Fruit fly (Drosophila melanogaster) whole organism, embryonic: Measurements from ENCODE around the gene CG15011.

ENCODE experiments used
- Awh ChIP-seq: fragments of 200-800 bp; sonication (Bioruptor generic); IDR thresholded peaks from 2 replicates; pipeline ENCODE4, ENCODE4 v1.3.6; 2022; ENCODE audit warnings: missing biosample characterization, missing genetic modification characterization
- CG10979 ChIP-seq: fragments of 200-800 bp; sonication (Bioruptor generic); optimal IDR thresholded peaks from 2 replicates; lab custom pipeline; 2018; ENCODE audit warnings: missing biosample characterization, mild to moderate bottlenecking, missing genetic modification characterization, moderate library complexity
- CG11504 ChIP-seq: fragments of 200-800 bp; sonication (Bioruptor generic); optimal IDR thresholded peaks from 3 replicates; lab custom pipeline; 2019; ENCODE audit warnings: missing biosample characterization, mild to moderate bottlenecking, missing genetic modification characterization, moderate library complexity
- CG12942 ChIP-seq: fragments of 200-800 bp; sonication (Bioruptor generic); optimal IDR thresholded peaks from 3 replicates; lab custom pipeline; 2016; ENCODE audit warnings: missing biosample characterization, missing genetic modification characterization
- CG14050 ChIP-seq: fragments of 200-800 bp; sonication (Bioruptor generic); IDR thresholded peaks from 3 replicates; pipeline ENCODE4 v1.3.6; 2022; ENCODE audit warnings: missing biosample characterization, missing genetic modification characterization
- CG18599 ChIP-seq: fragments of 200-800 bp; sonication (Bioruptor generic); optimal IDR thresholded peaks from 3 replicates; lab custom pipeline; 2017; ENCODE audit warnings: missing biosample characterization, missing genetic modification characterization, mild to moderate bottlenecking, moderate library complexity, missing genetic modification reagents
- CG18619 ChIP-seq: fragments of 200-800 bp; sonication (Bioruptor generic); optimal IDR thresholded peaks from 3 replicates; lab custom pipeline; 2017; ENCODE audit warnings: missing biosample characterization, mild to moderate bottlenecking, missing genetic modification characterization
- CG18764 ChIP-seq: fragments of 200-800 bp; sonication (Bioruptor generic); optimal IDR thresholded peaks from 3 replicates; lab custom pipeline; 2016; ENCODE audit warnings: missing biosample characterization, missing genetic modification characterization
- CG2129 ChIP-seq: fragments of 200-800 bp; sonication (Bioruptor generic); IDR thresholded peaks from 2 replicates; pipeline ENCODE4 v1.3.6; 2022; ENCODE audit warnings: missing biosample characterization, missing genetic modification characterization; ENCODE audit not compliant: partially characterized antibody
- CG2202 ChIP-seq: fragments of 200-800 bp; sonication (Bioruptor generic); optimal IDR thresholded peaks from 2 replicates; lab custom pipeline; 2018; ENCODE audit warnings: missing biosample characterization, mild to moderate bottlenecking, missing genetic modification characterization
- CG2678 ChIP-seq: fragments of 200-800 bp; sonication (Bioruptor generic); optimal IDR thresholded peaks from 3 replicates; lab custom pipeline; 2019; ENCODE audit warnings: missing biosample characterization, mild to moderate bottlenecking, missing genetic modification characterization, moderate library complexity
- CG30403 ChIP-seq: fragments of 200-800 bp; sonication (Bioruptor generic); optimal IDR thresholded peaks from 3 replicates; lab custom pipeline; 2016; ENCODE audit warnings: missing biosample characterization, missing genetic modification characterization
- CG32772 ChIP-seq: fragments of 200-800 bp; sonication (Bioruptor generic); IDR thresholded peaks from 2 replicates; pipeline ENCODE4 v1.3.6; 2022; ENCODE audit warnings: missing biosample characterization, missing genetic modification characterization
- CG6254 ChIP-seq: fragments of 200-800 bp; sonication (Bioruptor generic); optimal IDR thresholded peaks from 3 replicates; lab custom pipeline; 2017; ENCODE audit warnings: mild to moderate bottlenecking, missing biosample characterization, missing genetic modification reagents, missing genetic modification characterization
- CG6854 ChIP-seq: fragments of 200-800 bp; sonication (Bioruptor generic); optimal IDR thresholded peaks from 3 replicates; lab custom pipeline; 2017; ENCODE audit warnings: missing biosample characterization, mild to moderate bottlenecking, missing genetic modification characterization
- CG7556 ChIP-seq: fragments of 200-800 bp; sonication (Bioruptor generic); optimal IDR thresholded peaks from 2 replicates; lab custom pipeline; 2017; ENCODE audit warnings: missing biosample characterization, mild to moderate bottlenecking, missing genetic modification characterization
- CG7839 ChIP-seq: fragments of 200-800 bp; sonication (Bioruptor generic); optimal IDR thresholded peaks from 3 replicates; lab custom pipeline; 2018; ENCODE audit warnings: missing biosample characterization, mild to moderate bottlenecking, missing genetic modification characterization, moderate library complexity
- CG9437 ChIP-seq: fragments of 200-800 bp; sonication (Bioruptor generic); optimal IDR thresholded peaks from 2 replicates; lab custom pipeline; 2018; ENCODE audit warnings: missing biosample characterization, mild to moderate bottlenecking, missing genetic modification characterization
- CoRest ChIP-seq: fragments of 200-800 bp; sonication (Bioruptor generic); optimal IDR thresholded peaks from 3 replicates; lab custom pipeline; 2018; ENCODE audit warnings: missing biosample characterization, mild to moderate bottlenecking, missing genetic modification characterization, moderate library complexity
- D ChIP-seq, 2 experiments: fragments of 200-800 bp in 1 of 2; fragments of >200 bp in 1 of 2; sonication (Bioruptor generic) in 1 of 2; optimal IDR thresholded peaks; 2 replicates in 1 of 2; 3 replicates in 1 of 2; lab custom pipeline; 2017; ENCODE audit warnings: mild to moderate bottlenecking in 1 of 2, missing biosample characterization in 1 of 2, missing genetic modification characterization in 1 of 2, missing genetic modification reagents in 1 of 2
- D19B ChIP-seq: fragments of 200-800 bp; sonication (Bioruptor generic); optimal IDR thresholded peaks from 2 replicates; lab custom pipeline; 2017; ENCODE audit warnings: missing biosample characterization, mild to moderate bottlenecking, missing genetic modification characterization
- Hr51 ChIP-seq, 2 experiments: fragments of 200-800 bp; sonication (Bioruptor generic); optimal IDR thresholded peaks; 2 replicates in 1 of 2; 3 replicates in 1 of 2; lab custom pipeline; 2016 to 2018; ENCODE audit warnings: missing biosample characterization in 2 of 2, missing genetic modification characterization in 2 of 2, mild to moderate bottlenecking in 1 of 2, moderate library complexity in 1 of 2
- Max ChIP-seq: fragments of 200-800 bp; sonication (Bioruptor generic); optimal IDR thresholded peaks from 2 replicates; lab custom pipeline; 2016; ENCODE audit warnings: missing biosample characterization, mild to moderate bottlenecking, missing genetic modification characterization
- Med ChIP-seq: fragments of 200-800 bp; sonication (Bioruptor generic); peaks from one replicate; lab custom pipeline; 2016; ENCODE audit warnings: missing biosample characterization, missing genetic modification characterization, mild to moderate bottlenecking, inconsistent platforms, moderate library complexity
- Nf-YA ChIP-seq: fragments of 200-800 bp; sonication (Bioruptor generic); IDR thresholded peaks from 2 replicates; pipeline ENCODE4 v1.3.6; 2022; ENCODE audit warnings: missing biosample characterization, missing genetic modification characterization
- Nf-YC ChIP-seq: fragments of 200-800 bp; optimal IDR thresholded peaks from 3 replicates; lab custom pipeline; 2019; ENCODE audit warnings: missing biosample characterization, mild to moderate bottlenecking, missing genetic modification characterization, moderate library complexity
- Oli ChIP-seq: fragments of 200-800 bp; sonication (Bioruptor generic); optimal IDR thresholded peaks from 2 replicates; lab custom pipeline; 2018; ENCODE audit warnings: missing biosample characterization, mild to moderate bottlenecking, missing genetic modification characterization, moderate library complexity
- PHDP ChIP-seq: fragments of 200-800 bp; sonication (Bioruptor generic); optimal IDR thresholded peaks from 3 replicates; lab custom pipeline; 2018; ENCODE audit warnings: missing biosample characterization, mild to moderate bottlenecking, missing genetic modification characterization, moderate library complexity
- Ssrp ChIP-seq: fragments of 200-800 bp; sonication (Bioruptor generic); optimal IDR thresholded peaks from 2 replicates; lab custom pipeline; 2018; ENCODE audit warnings: missing biosample characterization, mild to moderate bottlenecking, missing genetic modification characterization, moderate library complexity
- Trl ChIP-seq, 3 experiments: fragments of >200 bp in 2 of 3; fragments of 200-800 bp in 1 of 3; sonication (Bioruptor generic) in 1 of 3; optimal IDR thresholded peaks; 2 replicates in 1 of 3; 3 replicates in 2 of 3; lab custom pipeline; 2016 to 2017; ENCODE audit warnings: missing biosample characterization in 1 of 3, missing genetic modification characterization in 1 of 3
- YL-1 ChIP-seq: fragments of 200-800 bp; sonication (Bioruptor generic); optimal IDR thresholded peaks from 3 replicates; lab custom pipeline; 2017; ENCODE audit warnings: missing biosample characterization, mild to moderate bottlenecking, missing genetic modification characterization
- abd-A ChIP-seq: fragments of 200-800 bp; sonication (Bioruptor generic); optimal IDR thresholded peaks from 3 replicates; lab custom pipeline; 2019; ENCODE audit warnings: missing biosample characterization, mild to moderate bottlenecking, missing genetic modification characterization, moderate library complexity
- aop ChIP-seq: fragments of 200-800 bp; sonication (Bioruptor generic); IDR thresholded peaks from 2 replicates; pipeline ENCODE4 v1.3.6; 2022; ENCODE audit warnings: missing biosample characterization, missing genetic modification characterization
- chif ChIP-seq, 2 experiments: fragments of 200-800 bp; sonication (Bioruptor generic); optimal IDR thresholded peaks; 3 replicates each; lab custom pipeline; 2016; ENCODE audit warnings: missing biosample characterization in 2 of 2, missing genetic modification characterization in 2 of 2
- fd96Cb ChIP-seq: fragments of 200-800 bp; sonication (Bioruptor generic); optimal IDR thresholded peaks from 2 replicates; lab custom pipeline; 2018; ENCODE audit warnings: missing biosample characterization, mild to moderate bottlenecking, missing genetic modification characterization, moderate library complexity
- gem ChIP-seq: fragments of 200-800 bp; sonication (Bioruptor generic); optimal IDR thresholded peaks from 2 replicates; lab custom pipeline; 2019; ENCODE audit warnings: missing biosample characterization, mild to moderate bottlenecking, missing genetic modification characterization, moderate library complexity
- gsb-n ChIP-seq: fragments of 200-800 bp; sonication (Bioruptor generic); optimal IDR thresholded peaks from 3 replicates; lab custom pipeline; 2018; ENCODE audit warnings: missing biosample characterization, mild to moderate bottlenecking, missing genetic modification characterization
- hbn ChIP-seq: fragments of 200-800 bp; sonication (Bioruptor generic); IDR thresholded peaks from 2 replicates; pipeline ENCODE4 v1.3.6; 2022; ENCODE audit warnings: missing biosample characterization, missing genetic modification characterization; ENCODE audit not compliant: partially characterized antibody
- lola ChIP-seq, 3 experiments: fragments of >200 bp in 2 of 3; fragments of 200-800 bp in 1 of 3; sonication (Bioruptor generic) in 1 of 3; optimal IDR thresholded peaks; 2 replicates each; lab custom pipeline; 2017 to 2019; ENCODE audit warnings: missing biosample characterization in 3 of 3, missing genetic modification characterization in 3 of 3, mild to moderate bottlenecking in 1 of 3, moderate library complexity in 1 of 3
- onecut ChIP-seq: fragments of 200-800 bp; sonication (Bioruptor generic); IDR thresholded peaks from 2 replicates; pipeline ENCODE4 v1.3.6; 2022; ENCODE audit warnings: missing biosample characterization, missing genetic modification characterization
- org-1 ChIP-seq: fragments of 200-800 bp; sonication (Bioruptor generic); optimal IDR thresholded peaks from 2 replicates; lab custom pipeline; 2017; ENCODE audit warnings: missing biosample characterization, missing genetic modification characterization
- phol ChIP-seq: fragments of 200-800 bp; sonication (Bioruptor generic); optimal IDR thresholded peaks from 3 replicates; lab custom pipeline; 2018; ENCODE audit warnings: missing biosample characterization, mild to moderate bottlenecking, missing genetic modification characterization, moderate library complexity
- sr ChIP-seq: fragments of 200-800 bp; sonication (Bioruptor generic); IDR thresholded peaks from 3 replicates; pipeline ENCODE4 v1.3.6; 2022; ENCODE audit warnings: missing biosample characterization, missing genetic modification characterization
- zfh2 ChIP-seq: fragments of 200-800 bp; sonication (Bioruptor generic); optimal IDR thresholded peaks from 2 replicates; lab custom pipeline; 2016; ENCODE audit warnings: missing biosample characterization, missing genetic modification characterization

CG15011 gene

dm6 chr3L:4233603-4234277 lies 25.2 kb downstream of the CG15011 start (continued):
- TF ChIP-seq CG2129 (GFP tag; lab: Robert Waterston, UW) (no peak), Awh (GFP tag; lab: Robert Waterston, UW) (no peak), sr (GFP tag; lab: Robert Waterston, UW) (no peak), CG32772 (no peak), abd-A (tag; lab: Kevin White, UChicago) (peak; percentile 28), CG12942 (GFP tag; lab: Kevin White, UChicago) (no peak), Med (GFP tag; lab: Kevin White, UChicago) (peak; percentile 54), YL-1 (GFP tag; lab: Kevin White, UChicago) (no peak), Max (GFP tag; lab: Kevin White, UChicago) (no peak), Nf-YC (peak; percentile 45), D (optimal IDR thresholded peaks at IDR 0.05; lab: Kevin White, UChicago) (peak; percentile 43), D (GFP tag; optimal IDR thresholded peaks at IDR 0.05; lab: Kevin White, UChicago) (no peak), onecut (GFP tag; lab: Robert Waterston, UW) (peak; percentile 65), Trl (optimal IDR thresholded peaks at IDR 0.05; lab: Kevin White, UChicago) (peak; percentile 54 to 69), Trl (GFP tag; optimal IDR thresholded peaks at IDR 0.05; lab: Kevin White, UChicago) (no peak), CG6854 (GFP tag; lab: Kevin White, UChicago) (no peak)
- TF ChIP-seq, all 482 proteins: peak for 20

dm6 chr3L:4232724-4233367 lies 26.1 kb downstream of the CG15011 start:
- TF ChIP-seq CG18619 (GFP tag; lab: Kevin White, UChicago) (peak; percentile 10), lola (GFP tag; optimal IDR thresholded peaks at IDR 0.05; lab: Kevin White, UChicago) (peak in 1 of 3 experiments; percentile 47), CG7839 (tag; lab: Kevin White, UChicago) (peak; percentile 48), gem (tag; lab: Kevin White, UChicago) (peak; percentile 59), CG14050 (GFP tag; lab: Robert Waterston, UW) (no peak), CG6254 (GFP tag; lab: Kevin White, UChicago) (no peak), Ssrp (tag; lab: Kevin White, UChicago) (peak; percentile 26), CG2202 (no peak), CG10979 (tag; lab: Kevin White, UChicago) (peak; percentile 31), hbn (GFP tag; lab: Robert Waterston, UW) (no peak), aop (GFP tag; lab: Robert Waterston, UW) (no peak), CG18599 (GFP tag; lab: Kevin White, UChicago) (peak; percentile 5), D19B (GFP tag; lab: Kevin White, UChicago) (peak; percentile 12), Oli (tag; lab: Kevin White, UChicago) (peak; percentile 50), Hr51 (GFP tag; optimal IDR thresholded peaks at IDR 0.05; lab: Kevin White, UChicago) (peak in 1 of 2 experiments; percentile 14), CG9437 (GFP tag; lab: Kevin White, UChicago) (peak; percentile 24), phol (peak; percentile 52), org-1 (peak; percentile 2), zfh2 (GFP tag; lab: Kevin White, UChicago) (no peak), CG11504 (tag; lab: Kevin White, UChicago) (peak; percentile 53), CG18764 (no peak), Nf-YA (no peak), gsb-n (tag; lab: Kevin White, UChicago) (peak; percentile 7), fd96Cb (tag; lab: Kevin White, UChicago) (peak; percentile 51), CG7556 (GFP tag; lab: Kevin White, UChicago) (peak; percentile 55), PHDP (peak; percentile 22), CG2678 (peak; percentile 48), CoRest (peak; percentile 31), chif (GFP tag; optimal IDR thresholded peaks at IDR 0.05; lab: Kevin White, UChicago) (peak in 1 of 2 experiments; percentile 12), CG30403 (GFP tag; lab: Kevin White, UChicago) (peak; percentile 45), D (optimal IDR thresholded peaks at IDR 0.05; lab: Kevin White, UChicago) (no peak), D (GFP tag; optimal IDR thresholded peaks at IDR 0.05; lab: Kevin White, UChicago) (peak; percentile 14)
